Fruit fly (Drosophila melanogaster): ENCODE results near the gene yellow-h.

yellow-h gene

dm6 chr4:276325-276724 lies 48.6 kb downstream of the yellow-h start, which contains the start of gene NfI (continued):
- TF ChIP-seq ash1 (GFP tag; optimal IDR thresholded peaks at IDR 0.05): no peak
- TF ChIP-seq CG11723 (GFP tag; optimal IDR thresholded peaks at IDR 0.05): peak; percentile 47
- no peak for TF ChIP-seq B-H1 (GFP tag; IDR thresholded peaks at IDR 0.05)
- TF ChIP-seq Doc3 (GFP tag; IDR thresholded peaks at IDR 0.05; ENCODE audit: partially characterized antibody): no peak
- TF ChIP-seq repo (GFP tag; optimal IDR thresholded peaks at IDR 0.05): no peak
- TF ChIP-seq ewg (GFP tag; optimal IDR thresholded peaks at IDR 0.05): no peak
- TF ChIP-seq ap (GFP tag; IDR thresholded peaks at IDR 0.05): no peak
- TF ChIP-seq prd (optimal IDR thresholded peaks at IDR 0.05): no peak
- TF ChIP-seq prd (GFP tag; IDR thresholded peaks at IDR 0.05): no peak
- no peak for TF ChIP-seq CG9817 (tag; optimal IDR thresholded peaks at IDR 0.05)
- TF ChIP-seq knrl (GFP tag; IDR thresholded peaks at IDR 0.05; ENCODE audit: partially characterized antibody): no peak
- TF ChIP-seq row (GFP tag; IDR thresholded peaks at IDR 0.05): no peak
- TF ChIP-seq Six4 (GFP tag; optimal IDR thresholded peaks at IDR 0.05): no peak

All from whole organism, embryonic.